Worm (Caenorhabditis elegans) whole organism, midembryonic: ENCODE measurements around the gene C05G5.3.

Experiments
- T22C8.4 ChIP-seq: fragments of 200-800 bp; sonication (Bioruptor generic); IDR thresholded peaks from 2 replicates; pipeline ENCODE4 v1.3.6; 2022; ENCODE audit warnings: missing genetic modification characterization, missing compliant biosample characterization
- flt-1 ChIP-seq: fragments of 200-800 bp; sonication (Bioruptor generic); IDR thresholded peaks from 2 replicates; pipeline ENCODE4 v1.3.6; 2022; ENCODE audit warnings: missing genetic modification characterization, missing compliant biosample characterization
- klf-2 ChIP-seq: fragments of 200-800 bp; sonication (Bioruptor generic); conservative IDR thresholded peaks from 2 replicates; pipeline ENCODE4 v1.3.6; 2022; ENCODE audit warnings: missing genetic modification reagents, missing genetic modification characterization, missing compliant biosample characterization
- med-1 ChIP-seq: sonication (generic microtip); optimal IDR thresholded peaks from 2 replicates; lab custom pipeline; 2017; ENCODE audit warnings: missing genetic modification characterization, mild to moderate bottlenecking, missing compliant biosample characterization, antibody characterized with exemption, missing genetic modification reagents; ENCODE audit not compliant: insufficient read depth
- ref-1 ChIP-seq: fragments of 200-800 bp; sonication (Bioruptor generic); conservative IDR thresholded peaks from 2 replicates; pipeline ENCODE4 v1.3.6; 2022; ENCODE audit warnings: missing genetic modification reagents, missing genetic modification characterization, missing compliant biosample characterization
- tab-1 ChIP-seq: fragments of 200-800 bp; sonication (Bioruptor generic); IDR thresholded peaks from 2 replicates; pipeline ENCODE4 v1.3.6; 2022; ENCODE audit warnings: missing genetic modification characterization, missing compliant biosample characterization
- ztf-29 ChIP-seq: fragments of 200-800 bp; sonication (Bioruptor generic); IDR thresholded peaks from 2 replicates; pipeline ENCODE4 v1.3.6; 2022; ENCODE audit warnings: missing genetic modification reagents, missing genetic modification characterization, missing compliant biosample characterization

DNA sequence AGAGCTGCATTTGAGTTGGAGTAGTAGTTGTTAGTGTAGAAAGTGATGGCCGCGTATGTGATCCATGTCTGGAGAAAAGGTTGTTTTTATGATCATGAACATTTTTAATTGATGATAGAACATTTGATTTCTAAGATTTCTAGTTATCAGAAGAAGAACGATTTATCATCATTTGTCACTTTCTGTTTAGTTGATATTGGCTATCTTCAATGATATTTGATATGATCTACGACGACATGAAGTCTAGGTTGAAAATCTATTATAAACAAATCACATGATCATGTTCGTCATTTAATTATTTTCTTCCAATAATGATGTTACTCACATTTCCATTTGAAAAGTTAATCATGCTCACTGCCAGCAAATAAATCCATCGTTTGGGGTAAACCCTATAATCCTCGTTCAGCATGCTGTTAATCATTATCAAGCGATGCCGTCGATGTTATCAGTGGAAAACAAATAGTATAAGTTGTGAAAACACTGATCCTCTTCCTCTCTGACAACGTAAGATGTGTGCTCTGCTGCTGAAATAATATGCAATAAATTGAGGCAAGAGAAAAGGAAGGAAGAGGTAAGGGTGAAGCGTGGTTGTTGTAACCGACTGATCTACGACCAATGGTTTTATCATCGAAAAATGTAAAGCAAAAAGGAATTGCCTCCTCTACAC, 14.7 kb downstream of the C05G5.3 start:
- TF ChIP-seq klf-2 (GFP tag; lab: Robert Waterston, UW) (no peak), tab-1 (GFP tag; lab: Robert Waterston, UW) (no peak), flt-1 (GFP tag; lab: Robert Waterston, UW) (no peak), med-1 (GFP tag; lab: Kevin White, UChicago) (no peak), T22C8.4 (GFP tag; lab: Robert Waterston, UW) (no peak), ref-1 (GFP tag; lab: Robert Waterston, UW) (no peak), ztf-29 (GFP tag; lab: Robert Waterston, UW) (no peak)
